Worm (Caenorhabditis elegans): Measurements from ENCODE around the gene Y45F10A.7.

DNA sequence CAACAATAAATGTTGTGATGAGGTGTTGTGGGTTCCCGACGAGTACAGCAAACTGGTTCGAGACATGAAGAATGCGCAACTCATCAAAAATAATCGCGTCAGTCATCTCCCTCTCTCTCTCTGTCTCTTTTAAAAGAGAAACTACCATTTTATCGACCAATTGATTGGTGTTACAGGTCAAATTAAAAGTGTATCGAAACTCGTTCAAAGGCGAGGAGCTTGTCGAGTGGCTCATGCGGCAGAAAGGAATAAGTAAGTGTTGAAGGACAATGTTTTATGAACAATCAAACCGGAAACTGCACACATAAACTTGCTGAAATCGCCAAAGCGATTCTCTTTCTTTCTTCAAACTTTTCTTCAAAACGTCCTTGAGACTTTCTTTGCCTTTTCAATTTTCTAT lies 1.3 kb downstream of the Y45F10A.7 start:
- TF ChIP-seq flt-1 (GFP tag; IDR thresholded peaks at IDR 0.05) (no peak), T22C8.4 (GFP tag; IDR thresholded peaks at IDR 0.05) (no peak), med-1 (GFP tag; optimal IDR thresholded peaks at IDR 0.05; ENCODE audit: insufficient read depth) (no peak), cog-1 (tag; optimal IDR thresholded peaks at IDR 0.05) (no peak), klf-2 (GFP tag; conservative IDR thresholded peaks at IDR 0.05) (no peak), tab-1 (GFP tag; IDR thresholded peaks at IDR 0.05) (no peak)

Measured in whole organism, midembryonic.